Worm (Caenorhabditis elegans) whole organism, midembryonic: ENCODE results near the gene glb-12.

ENCODE experiments used
- T22C8.4 ChIP-seq: fragments of 200-800 bp; sonication (Bioruptor generic); IDR thresholded peaks from 2 replicates; pipeline ENCODE4 v1.3.6; 2022; ENCODE audit warnings: missing genetic modification characterization, missing compliant biosample characterization
- cog-1 ChIP-seq: sonication (generic microtip); optimal IDR thresholded peaks from 2 replicates; lab custom pipeline; 2016; ENCODE audit warnings: missing genetic modification characterization, missing compliant biosample characterization
- flt-1 ChIP-seq: fragments of 200-800 bp; sonication (Bioruptor generic); IDR thresholded peaks from 2 replicates; pipeline ENCODE4 v1.3.6; 2022; ENCODE audit warnings: missing genetic modification characterization, missing compliant biosample characterization
- klf-2 ChIP-seq: fragments of 200-800 bp; sonication (Bioruptor generic); conservative IDR thresholded peaks from 2 replicates; pipeline ENCODE4 v1.3.6; 2022; ENCODE audit warnings: missing genetic modification reagents, missing genetic modification characterization, missing compliant biosample characterization
- med-1 ChIP-seq: sonication (generic microtip); optimal IDR thresholded peaks from 2 replicates; lab custom pipeline; 2017; ENCODE audit warnings: missing genetic modification characterization, mild to moderate bottlenecking, missing compliant biosample characterization, antibody characterized with exemption, missing genetic modification reagents; ENCODE audit not compliant: insufficient read depth
- ref-1 ChIP-seq: fragments of 200-800 bp; sonication (Bioruptor generic); conservative IDR thresholded peaks from 2 replicates; pipeline ENCODE4 v1.3.6; 2022; ENCODE audit warnings: missing genetic modification reagents, missing genetic modification characterization, missing compliant biosample characterization
- tab-1 ChIP-seq: fragments of 200-800 bp; sonication (Bioruptor generic); IDR thresholded peaks from 2 replicates; pipeline ENCODE4 v1.3.6; 2022; ENCODE audit warnings: missing genetic modification characterization, missing compliant biosample characterization
- ztf-23 ChIP-seq: fragments of 200-800 bp; sonication (Bioruptor generic); IDR thresholded peaks from 2 replicates; pipeline ENCODE4 v1.3.6; 2022; ENCODE audit warnings: missing genetic modification reagents, missing genetic modification characterization, missing compliant biosample characterization
- ztf-29 ChIP-seq: fragments of 200-800 bp; sonication (Bioruptor generic); IDR thresholded peaks from 2 replicates; pipeline ENCODE4 v1.3.6; 2022; ENCODE audit warnings: missing genetic modification reagents, missing genetic modification characterization, missing compliant biosample characterization

Gene glb-12

ce11 chrII:10693655-10694054 is 37.8 kb downstream of the glb-12 start, which contains the start of gene gbh-1:
gbh-1 (minus strand) TSS chrII:10693803.
- TF ChIP-seq klf-2 (GFP tag; lab: Robert Waterston, UW) (no peak), tab-1 (GFP tag; lab: Robert Waterston, UW) (no peak), ztf-29 (GFP tag; lab: Robert Waterston, UW) (no peak), cog-1 (tag; lab: Kevin White, UChicago) (no peak), T22C8.4 (GFP tag; lab: Robert Waterston, UW) (no peak), ztf-23 (GFP tag; lab: Robert Waterston, UW) (no peak), med-1 (no peak), flt-1 (GFP tag; lab: Robert Waterston, UW) (no peak), ref-1 (GFP tag; lab: Robert Waterston, UW) (no peak)

ce11 chrII:10684954-10685353 is 46.5 kb downstream of the glb-12 start:
- TF ChIP-seq ztf-23 (GFP tag; lab: Robert Waterston, UW) (no peak), tab-1 (GFP tag; lab: Robert Waterston, UW) (no peak), flt-1 (GFP tag; lab: Robert Waterston, UW) (no peak), med-1 (no peak), klf-2 (GFP tag; lab: Robert Waterston, UW) (no peak)

ce11 chrII:10680614-10681013 is 50.8 kb downstream of the glb-12 start:
- TF ChIP-seq med-1 (no peak), cog-1 (tag; lab: Kevin White, UChicago) (no peak), ztf-29 (GFP tag; lab: Robert Waterston, UW) (no peak), tab-1 (GFP tag; lab: Robert Waterston, UW) (no peak), klf-2 (GFP tag; lab: Robert Waterston, UW) (no peak), ref-1 (GFP tag; lab: Robert Waterston, UW) (no peak), ztf-23 (GFP tag; lab: Robert Waterston, UW) (no peak), T22C8.4 (GFP tag; lab: Robert Waterston, UW) (no peak), flt-1 (GFP tag; lab: Robert Waterston, UW) (no peak)

- no peak for TF ChIP-seq ref-1 (GFP tag; lab: Robert Waterston, UW)
- no peak for TF ChIP-seq T22C8.4 (GFP tag; lab: Robert Waterston, UW)
- no peak for TF ChIP-seq tab-1 (GFP tag; lab: Robert Waterston, UW)
- TF ChIP-seq cog-1 (tag; lab: Kevin White, UChicago), result no peak
- TF ChIP-seq flt-1 (GFP tag; lab: Robert Waterston, UW), result no peak
- no peak for TF ChIP-seq klf-2 (GFP tag; lab: Robert Waterston, UW)
- no peak for TF ChIP-seq med-1
- TF ChIP-seq ztf-29 (GFP tag; lab: Robert Waterston, UW), result no peak
- TF ChIP-seq ztf-23 (GFP tag; lab: Robert Waterston, UW), result no peak
Observed at ce11 chrII:10680130-10680529, 51.3 kb downstream of the glb-12 start.
